Worm (Caenorhabditis elegans): ENCODE data around the gene tsp-11.
A peak's percentile ranks its signal among the peaks of the same experiment; 100 is the strongest.

The tsp-11 gene

ce11 chrX:9162864-9163263 lies at the start of gene tsp-11:
Gene tsp-11 (plus strand): TSS chrX:9163164.
- TF ChIP-seq R02D3.7 (tag; optimal IDR thresholded peaks at IDR 0.05) (no peak), unc-39 (tag; optimal IDR thresholded peaks at IDR 0.05) (no peak), tbx-2 (tag; optimal IDR thresholded peaks at IDR 0.05) (no peak), ceh-16 (tag; optimal IDR thresholded peaks at IDR 0.05) (no peak), nhr-76 (tag; optimal IDR thresholded peaks at IDR 0.05) (no peak), nhr-12 (tag; optimal IDR thresholded peaks at IDR 0.05) (no peak), elt-3 (tag; optimal IDR thresholded peaks at IDR 0.05) (no peak), nhr-67 (tag; optimal IDR thresholded peaks at IDR 0.05) (no peak), eor-1 (tag; optimal IDR thresholded peaks at IDR 0.05) (no peak)

DNA sequence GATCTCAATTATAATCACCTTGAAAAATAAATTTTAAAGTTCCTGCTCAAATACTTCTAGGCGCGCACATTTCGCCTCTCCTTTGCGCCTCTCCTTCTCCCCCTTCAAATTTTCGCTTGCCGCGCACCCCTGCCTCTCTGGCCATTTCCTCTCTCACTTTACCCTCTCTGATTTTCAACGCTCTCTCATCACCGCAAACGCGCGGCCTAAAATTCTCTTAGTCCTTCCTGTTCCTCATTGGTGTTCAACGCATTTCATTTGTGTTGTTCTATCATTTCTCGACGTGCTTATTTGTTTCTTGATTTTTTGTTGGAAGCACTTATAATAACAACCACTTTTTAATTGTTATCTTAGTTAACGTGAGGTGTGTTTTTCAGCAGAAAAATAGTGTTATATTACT lies 49.1 kb upstream of the tsp-11 start, which contains the start of gene C25A11.2:
Gene C25A11.2 (plus strand): TSS at position 238 of the 400 bp plus-strand sequence.
- TF ChIP-seq ceh-28 (tag; optimal IDR thresholded peaks at IDR 0.05) = no peak
- TF ChIP-seq lin-15B (tag; optimal IDR thresholded peaks at IDR 0.05) = peak; percentile 84
- no peak for TF ChIP-seq fkh-10 (GFP tag; optimal IDR thresholded peaks at IDR 0.05)
- TF ChIP-seq lin-39 (tag; optimal IDR thresholded peaks at IDR 0.05) = peak; percentile 13
- peak; percentile 42 for TF ChIP-seq hmg-11 (tag; optimal IDR thresholded peaks at IDR 0.05)
- no peak for TF ChIP-seq eor-1 (tag; optimal IDR thresholded peaks at IDR 0.05)
- peak; percentile 62 for TF ChIP-seq pha-4 (tag; optimal IDR thresholded peaks at IDR 0.05)
- peak; percentile 78 for TF ChIP-seq nfya-1 (tag; optimal IDR thresholded peaks at IDR 0.05; ENCODE audit: insufficient read depth)
- TF ChIP-seq nhr-25 (tag; optimal IDR thresholded peaks at IDR 0.05) = peak; percentile 23

DNA sequence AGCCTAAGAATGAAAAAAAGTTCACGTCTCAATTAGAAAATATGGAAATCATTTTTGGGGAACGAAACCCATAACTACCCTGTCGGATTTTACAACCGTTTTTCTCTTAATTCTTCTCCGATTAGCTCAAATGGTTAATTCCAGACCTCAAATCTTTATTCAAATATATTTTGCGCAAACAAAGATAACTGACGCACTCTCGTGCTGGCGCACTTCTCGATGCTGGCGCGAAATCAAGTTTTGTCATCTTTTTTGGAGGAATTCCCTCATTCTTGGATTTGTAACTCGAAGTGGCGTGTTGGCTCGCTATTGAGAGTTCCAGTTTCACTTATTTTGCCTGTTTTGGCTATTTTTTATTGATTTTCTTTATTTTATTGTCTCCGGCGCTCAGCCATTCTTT lies 45.4 kb upstream of the tsp-11 start:
- no peak for TF ChIP-seq aly-2 (tag; optimal IDR thresholded peaks at IDR 0.05)
- no peak for TF ChIP-seq snpc-4 (tag; optimal IDR thresholded peaks at IDR 0.05)
- no peak for TF ChIP-seq nhr-23 (tag; optimal IDR thresholded peaks at IDR 0.05)
- no peak for TF ChIP-seq ztf-11 (tag; optimal IDR thresholded peaks at IDR 0.05)
- TF ChIP-seq nhr-25 (tag; optimal IDR thresholded peaks at IDR 0.05) = no peak
- TF ChIP-seq nhr-237 (tag; optimal IDR thresholded peaks at IDR 0.05) = no peak
- no peak for TF ChIP-seq lin-15B (tag; optimal IDR thresholded peaks at IDR 0.05)
- no peak for TF ChIP-seq daf-12 (tag; optimal IDR thresholded peaks at IDR 0.05)

DNA sequence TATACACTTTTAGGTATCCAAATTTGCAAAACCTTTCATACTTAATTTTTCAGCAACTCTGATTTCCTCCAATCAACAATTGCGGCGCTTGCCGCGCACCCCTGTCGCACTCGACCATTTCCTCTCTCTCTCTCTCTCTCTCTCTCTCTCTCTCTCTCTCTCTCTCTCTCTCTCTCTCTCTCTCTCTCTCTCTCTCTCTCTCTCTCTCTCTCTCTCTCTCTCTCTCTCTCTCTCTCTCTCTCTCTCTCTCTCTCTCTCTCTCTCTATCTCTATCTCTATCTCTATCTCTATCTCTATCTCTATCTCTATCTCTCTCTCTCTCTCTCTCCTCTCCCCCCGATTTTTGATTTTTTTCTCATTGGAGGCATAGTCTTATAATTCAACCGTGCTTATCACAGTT lies 44.2 kb upstream of the tsp-11 start:
- peak; percentile 22 for TF ChIP-seq nhr-25 (tag; optimal IDR thresholded peaks at IDR 0.05)

- TF ChIP-seq R02D3.7 (tag; optimal IDR thresholded peaks at IDR 0.05) (no peak), nhr-237 (tag; optimal IDR thresholded peaks at IDR 0.05) (no peak), zag-1 (tag; optimal IDR thresholded peaks at IDR 0.05) (no peak), egl-27 (tag; optimal IDR thresholded peaks at IDR 0.05) (no peak), snpc-4 (tag; optimal IDR thresholded peaks at IDR 0.05) (no peak), nhr-11 (tag; optimal IDR thresholded peaks at IDR 0.05) (no peak), skn-1 (tag; optimal IDR thresholded peaks at IDR 0.05) (no peak), fos-1 (tag; optimal IDR thresholded peaks at IDR 0.05) (no peak), pqm-1 (tag; optimal IDR thresholded peaks at IDR 0.05) (no peak), fkh-2 (tag; optimal IDR thresholded peaks at IDR 0.05) (no peak), eor-1 (tag; optimal IDR thresholded peaks at IDR 0.05) (no peak), ama-1 (optimal IDR thresholded peaks at IDR 0.05) (no peak), nhr-28 (tag; optimal IDR thresholded peaks at IDR 0.05) (no peak), ceh-9 (tag; optimal IDR thresholded peaks at IDR 0.05) (no peak), ztf-4 (tag; optimal IDR thresholded peaks at IDR 0.05) (no peak), tbx-2 (tag; optimal IDR thresholded peaks at IDR 0.05) (no peak)
Measured at ce11 chrX:9137402-9137801, 25.6 kb upstream of the tsp-11 start, which contains the start of gene B0563.6. Gene B0563.6 (plus strand): TSS chrX:9137702.

- TF ChIP-seq sea-2 (GFP tag; optimal IDR thresholded peaks at IDR 0.05) (no peak), ama-1 (optimal IDR thresholded peaks at IDR 0.05) (no peak), nhr-77 (tag; optimal IDR thresholded peaks at IDR 0.05) (no peak), nhr-237 (tag; optimal IDR thresholded peaks at IDR 0.05) (no peak), pqm-1 (tag; optimal IDR thresholded peaks at IDR 0.05) (no peak), ceh-16 (tag; optimal IDR thresholded peaks at IDR 0.05) (no peak), unc-39 (tag; optimal IDR thresholded peaks at IDR 0.05) (no peak), snpc-4 (tag; optimal IDR thresholded peaks at IDR 0.05) (no peak), mdl-1 (tag; optimal IDR thresholded peaks at IDR 0.05) (no peak), ceh-9 (tag; optimal IDR thresholded peaks at IDR 0.05) (no peak), R02D3.7 (tag; optimal IDR thresholded peaks at IDR 0.05) (no peak), nhr-11 (tag; optimal IDR thresholded peaks at IDR 0.05) (no peak), elt-2 (tag; optimal IDR thresholded peaks at IDR 0.05) (no peak), nhr-23 (tag; optimal IDR thresholded peaks at IDR 0.05) (no peak), ztf-4 (tag; optimal IDR thresholded peaks at IDR 0.05) (no peak), daf-12 (tag; optimal IDR thresholded peaks at IDR 0.05) (no peak), egl-27 (tag; optimal IDR thresholded peaks at IDR 0.05) (no peak), aly-2 (tag; optimal IDR thresholded peaks at IDR 0.05) (no peak), skn-1 (tag; optimal IDR thresholded peaks at IDR 0.05) (no peak)
Measured at ce11 chrX:9145848-9146247, 17.1 kb upstream of the tsp-11 start, which contains the start of gene B0563.5. Gene B0563.5 (plus strand): TSS chrX:9146148.

Measured in whole organism, L3 larva.